Fruit fly (Drosophila melanogaster) whole organism, prepupa: ENCODE data around the gene Mal-B2.
A peak's percentile ranks its signal among the peaks of the same experiment; 100 is the strongest.

Experiments used
- Blimp-1 ChIP-seq: fragments of 200-800 bp; sonication (Bioruptor generic); optimal IDR thresholded peaks from 3 replicates; lab custom pipeline; 2017; ENCODE audit warnings: missing biosample characterization, missing genetic modification characterization, mild to moderate bottlenecking, moderate library complexity, missing genetic modification reagents
- CG10669 ChIP-seq: fragments of 200-800 bp; sonication (Bioruptor generic); optimal IDR thresholded peaks from 3 replicates; lab custom pipeline; 2018; ENCODE audit warnings: missing biosample characterization, mild to moderate bottlenecking, missing genetic modification characterization, moderate library complexity
- CG11294 ChIP-seq: fragments of 200-800 bp; sonication (Bioruptor generic); IDR thresholded peaks from 2 replicates; pipeline ENCODE4 v1.3.6; 2022; ENCODE audit warnings: missing biosample characterization, missing genetic modification characterization
- CG11762 ChIP-seq: fragments of 200-800 bp; sonication (Bioruptor generic); optimal IDR thresholded peaks from 3 replicates; lab custom pipeline; 2016; ENCODE audit warnings: missing biosample characterization, missing genetic modification characterization; ENCODE audit not compliant: insufficient read depth
- CG11902 ChIP-seq: fragments of 200-800 bp; sonication (Bioruptor generic); optimal IDR thresholded peaks from 3 replicates; lab custom pipeline; 2016; ENCODE audit warnings: missing biosample characterization, missing genetic modification characterization
- CG15336 ChIP-seq: fragments of 200-800 bp; sonication (Bioruptor generic); IDR thresholded peaks from 2 replicates; pipeline ENCODE4 v1.3.6; 2022; ENCODE audit warnings: missing biosample characterization, missing genetic modification characterization
- CG1621 ChIP-seq: fragments of 200-800 bp; sonication (Bioruptor generic); optimal IDR thresholded peaks from 3 replicates; lab custom pipeline; 2018; ENCODE audit warnings: missing biosample characterization, mild to moderate bottlenecking, missing genetic modification characterization
- CG16779 ChIP-seq: fragments of 200-800 bp; sonication (Bioruptor generic); optimal IDR thresholded peaks from 3 replicates; lab custom pipeline; 2017; ENCODE audit warnings: missing biosample characterization, mild to moderate bottlenecking, missing genetic modification characterization
- CG3032 ChIP-seq: fragments of 200-800 bp; optimal IDR thresholded peaks from 2 replicates; lab custom pipeline; 2019; ENCODE audit warnings: missing biosample characterization, mild to moderate bottlenecking, missing genetic modification characterization, moderate library complexity
- CG31627 ChIP-seq: fragments of 200-800 bp; sonication (Bioruptor generic); optimal IDR thresholded peaks from 3 replicates; lab custom pipeline; 2016; ENCODE audit warnings: missing biosample characterization, missing genetic modification characterization
- CG32006 ChIP-seq: fragments of 200-800 bp; sonication (Bioruptor generic); optimal IDR thresholded peaks from 3 replicates; lab custom pipeline; 2017; ENCODE audit warnings: missing biosample characterization, mild to moderate bottlenecking, missing genetic modification characterization
- CG34406 ChIP-seq: fragments of 200-800 bp; sonication (Bioruptor generic); optimal IDR thresholded peaks from 3 replicates; lab custom pipeline; 2016; ENCODE audit warnings: missing biosample characterization, missing genetic modification characterization
- CG3919 ChIP-seq: fragments of 200-800 bp; sonication (Bioruptor generic); optimal IDR thresholded peaks from 3 replicates; lab custom pipeline; 2016; ENCODE audit warnings: missing biosample characterization, missing genetic modification characterization
- CG4318 ChIP-seq: fragments of 200-800 bp; sonication (Bioruptor generic); optimal IDR thresholded peaks from 3 replicates; lab custom pipeline; 2017; ENCODE audit warnings: missing biosample characterization, mild to moderate bottlenecking, missing genetic modification characterization
- CG6276 ChIP-seq: fragments of 200-800 bp; sonication (Bioruptor generic); optimal IDR thresholded peaks from 2 replicates; lab custom pipeline; 2017; ENCODE audit warnings: missing biosample characterization, mild to moderate bottlenecking, missing genetic modification characterization
- CG6792 ChIP-seq: fragments of 200-800 bp; sonication (Bioruptor generic); optimal IDR thresholded peaks from 3 replicates; lab custom pipeline; 2016; ENCODE audit warnings: missing biosample characterization, missing genetic modification characterization
- CG6808 ChIP-seq: fragments of 200-800 bp; sonication (Bioruptor generic); optimal IDR thresholded peaks from 3 replicates; lab custom pipeline; 2017; ENCODE audit warnings: missing biosample characterization, missing genetic modification characterization, mild to moderate bottlenecking, moderate library complexity, missing genetic modification reagents
- CG6854 ChIP-seq: fragments of 200-800 bp; sonication (Bioruptor generic); optimal IDR thresholded peaks from 2 replicates; lab custom pipeline; 2017; ENCODE audit warnings: missing biosample characterization, mild to moderate bottlenecking, missing genetic modification characterization
- CG8119 ChIP-seq: fragments of 200-800 bp; sonication (Bioruptor generic); IDR thresholded peaks from 3 replicates; pipeline ENCODE4 v1.3.6; 2022; ENCODE audit warnings: missing biosample characterization, missing genetic modification characterization
- CG8319 ChIP-seq: fragments of 200-800 bp; sonication (Bioruptor generic); optimal IDR thresholded peaks from 3 replicates; lab custom pipeline; 2016; ENCODE audit warnings: missing biosample characterization, missing genetic modification characterization
- CG8632 ChIP-seq: fragments of 200-800 bp; sonication (Bioruptor generic); optimal IDR thresholded peaks from 3 replicates; lab custom pipeline; 2016; ENCODE audit warnings: missing biosample characterization, missing genetic modification characterization
- CG9139 ChIP-seq: fragments of 200-800 bp; sonication (Bioruptor generic); optimal IDR thresholded peaks from 3 replicates; lab custom pipeline; 2017; ENCODE audit warnings: missing biosample characterization, mild to moderate bottlenecking, missing genetic modification characterization
- Eip75B ChIP-seq: fragments of 200-800 bp; sonication (Bioruptor generic); optimal IDR thresholded peaks from 3 replicates; lab custom pipeline; 2016; ENCODE audit warnings: missing biosample characterization, missing genetic modification characterization
- Eip78C ChIP-seq: fragments of 200-800 bp; sonication (Bioruptor generic); peaks from one replicate; lab custom pipeline; 2016; ENCODE audit warnings: missing biosample characterization, missing genetic modification characterization
- Eip93F ChIP-seq: fragments of 200-800 bp; sonication (Bioruptor generic); optimal IDR thresholded peaks from 2 replicates; lab custom pipeline; 2016; ENCODE audit warnings: missing biosample characterization, mild to moderate bottlenecking, missing genetic modification characterization
- Ets21C ChIP-seq: fragments of 200-800 bp; sonication (Bioruptor generic); optimal IDR thresholded peaks from 3 replicates; lab custom pipeline; 2016; ENCODE audit warnings: missing biosample characterization, missing genetic modification characterization
- Ets96B ChIP-seq: fragments of 200-800 bp; optimal IDR thresholded peaks from 2 replicates; lab custom pipeline; 2019; ENCODE audit warnings: missing biosample characterization, mild to moderate bottlenecking, missing genetic modification characterization, moderate library complexity
- Hr38 ChIP-seq: sonication (Bioruptor generic); optimal IDR thresholded peaks from 2 replicates; lab custom pipeline; 2016; ENCODE audit warnings: missing biosample characterization, missing genetic modification characterization
- Hr39 ChIP-seq: fragments of 200-800 bp; sonication (Bioruptor generic); optimal IDR thresholded peaks from 2 replicates; lab custom pipeline; 2016; ENCODE audit warnings: missing biosample characterization, missing genetic modification characterization
- Hr4 ChIP-seq: fragments of 200-800 bp; sonication (Bioruptor generic); optimal IDR thresholded peaks from 3 replicates; lab custom pipeline; 2016; ENCODE audit warnings: missing biosample characterization, missing genetic modification characterization
- Met ChIP-seq: fragments of 200-800 bp; sonication (Bioruptor generic); optimal IDR thresholded peaks from 3 replicates; lab custom pipeline; 2016; ENCODE audit warnings: missing biosample characterization, missing genetic modification characterization
- OdsH ChIP-seq: fragments of 200-800 bp; sonication (Bioruptor generic); optimal IDR thresholded peaks from 3 replicates; lab custom pipeline; 2016; ENCODE audit warnings: missing biosample characterization, missing genetic modification characterization
- Smox ChIP-seq: fragments of 200-800 bp; sonication (Bioruptor generic); optimal IDR thresholded peaks from 3 replicates; lab custom pipeline; 2016; ENCODE audit warnings: missing biosample characterization, missing genetic modification characterization
- Sox15 ChIP-seq: fragments of 200-800 bp; sonication (Bioruptor generic); optimal IDR thresholded peaks from 3 replicates; lab custom pipeline; 2016; ENCODE audit warnings: missing biosample characterization, missing genetic modification characterization
- achi ChIP-seq: fragments of 200-800 bp; sonication (Bioruptor generic); optimal IDR thresholded peaks from 3 replicates; lab custom pipeline; 2016; ENCODE audit warnings: missing biosample characterization, missing genetic modification characterization
- cyc ChIP-seq: fragments of 200-800 bp; sonication (Bioruptor generic); optimal IDR thresholded peaks from 3 replicates; lab custom pipeline; 2016; ENCODE audit warnings: missing biosample characterization, missing genetic modification characterization
- dac ChIP-seq: fragments of 200-800 bp; sonication (Bioruptor generic); optimal IDR thresholded peaks from 2 replicates; lab custom pipeline; 2017; ENCODE audit warnings: missing biosample characterization, mild to moderate bottlenecking, missing genetic modification characterization
- eg ChIP-seq: fragments of 200-800 bp; sonication (Bioruptor generic); IDR thresholded peaks from 3 replicates; pipeline ENCODE4 v1.3.6; 2022; ENCODE audit warnings: missing biosample characterization, missing genetic modification characterization
- esn ChIP-seq: fragments of 200-800 bp; sonication (Bioruptor generic); optimal IDR thresholded peaks from 2 replicates; lab custom pipeline; 2016; ENCODE audit warnings: missing biosample characterization, mild to moderate bottlenecking, missing genetic modification characterization, moderate library complexity
- fd59A ChIP-seq: fragments of 200-800 bp; sonication (Bioruptor generic); optimal IDR thresholded peaks from 2 replicates; lab custom pipeline; 2017; ENCODE audit warnings: missing biosample characterization, mild to moderate bottlenecking, missing genetic modification characterization, missing genetic modification reagents
- fd85E ChIP-seq: fragments of 200-800 bp; sonication (Bioruptor generic); optimal IDR thresholded peaks from 3 replicates; lab custom pipeline; 2016; ENCODE audit warnings: missing biosample characterization, missing genetic modification characterization
- fkh ChIP-seq: fragments of 200-800 bp; sonication (Bioruptor generic); optimal IDR thresholded peaks from 3 replicates; lab custom pipeline; 2017; ENCODE audit warnings: missing biosample characterization, mild to moderate bottlenecking, missing genetic modification characterization, moderate library complexity
- lz ChIP-seq: fragments of 200-800 bp; sonication (Bioruptor generic); optimal IDR thresholded peaks from 3 replicates; lab custom pipeline; 2016; ENCODE audit warnings: missing biosample characterization, missing genetic modification characterization
- spab ChIP-seq: fragments of 200-800 bp; sonication (Bioruptor generic); optimal IDR thresholded peaks from 2 replicates; lab custom pipeline; 2017; ENCODE audit warnings: missing biosample characterization, mild to moderate bottlenecking, missing genetic modification characterization, missing genetic modification reagents
- ss ChIP-seq, 2 experiments: fragments of 200-800 bp; sonication (Bioruptor generic); optimal IDR thresholded peaks; 2 replicates in 1 of 2; 3 replicates in 1 of 2; lab custom pipeline; 2017 to 2018; ENCODE audit warnings: mild to moderate bottlenecking in 2 of 2, missing biosample characterization in 2 of 2, missing genetic modification characterization in 2 of 2, moderate library complexity in 1 of 2
- svp ChIP-seq: fragments of 200-800 bp; sonication (Bioruptor generic); peaks from one replicate; lab custom pipeline; 2016; ENCODE audit warnings: missing biosample characterization, missing genetic modification characterization

The Mal-B2 gene

dm6 chr2L:11806701-11807674 is 42.8 kb upstream of the Mal-B2 start (continued):
- peak; percentile 56 for TF ChIP-seq Blimp-1
- TF ChIP-seq CG31627 = no peak
- TF ChIP-seq lz (GFP tag; lab: Kevin White, UChicago) = peak; percentile 4
- TF ChIP-seq CG34406 (GFP tag; lab: Kevin White, UChicago) = peak; percentile 44
- TF ChIP-seq CG15336 (GFP tag; lab: Robert Waterston, UW) = peak; percentile 76
- TF ChIP-seq fd59A (GFP tag; lab: Kevin White, UChicago) = peak; percentile 55
- TF ChIP-seq dac = peak; percentile 63
- peak; percentile 95 for TF ChIP-seq svp (GFP tag; lab: Kevin White, UChicago)
- TF ChIP-seq fkh = peak; percentile 10
- peak; percentile 82 for TF ChIP-seq spab
- TF ChIP-seq CG11902 (GFP tag; lab: Kevin White, UChicago) = no peak
- peak; percentile 21 for TF ChIP-seq CG4318 (GFP tag; lab: Kevin White, UChicago)
- peak; percentile 54 for TF ChIP-seq achi
- TF ChIP-seq Ets21C (GFP tag; lab: Kevin White, UChicago) = no peak
- peak; percentile 87 for TF ChIP-seq CG9139 (GFP tag; lab: Kevin White, UChicago)
- peak; percentile 91 to 97 for TF ChIP-seq ss (GFP tag; optimal IDR thresholded peaks at IDR 0.05; lab: Kevin White, UChicago)
- TF ChIP-seq CG6808 = peak; percentile 84
- TF ChIP-seq cyc (GFP tag; lab: Kevin White, UChicago) = no peak
- TF ChIP-seq CG6854 (GFP tag; lab: Kevin White, UChicago) = peak; percentile 85
- peak; percentile 52 for TF ChIP-seq CG3919
- TF ChIP-seq Hr38 = no peak
- peak; percentile 68 for TF ChIP-seq CG3032 (tag; lab: Kevin White, UChicago)
- peak; percentile 58 for TF ChIP-seq Smox (GFP tag; lab: Kevin White, UChicago)
- peak; percentile 33 for TF ChIP-seq Met (GFP tag; lab: Kevin White, UChicago)
- peak; percentile 12 for TF ChIP-seq fd85E
- peak; percentile 59 for TF ChIP-seq CG11294 (GFP tag; lab: Robert Waterston, UW)
- TF ChIP-seq CG6792 (GFP tag; lab: Kevin White, UChicago) = peak; percentile 22

dm6 chr2L:11807697-11808226 is 42.0 kb upstream of the Mal-B2 start:
- TF ChIP-seq Hr4 (GFP tag; lab: Kevin White, UChicago) (peak; percentile 5), CG32006 (GFP tag; lab: Kevin White, UChicago) (no peak), CG16779 (tag; lab: Kevin White, UChicago) (peak; percentile 46), CG11902 (GFP tag; lab: Kevin White, UChicago) (no peak), CG8632 (GFP tag; lab: Kevin White, UChicago) (no peak), Hr39 (GFP tag; lab: Kevin White, UChicago) (no peak), Eip75B (GFP tag; lab: Kevin White, UChicago) (peak; percentile 0), CG9139 (GFP tag; lab: Kevin White, UChicago) (peak; percentile 59), Met (GFP tag; lab: Kevin White, UChicago) (peak; percentile 13), Eip78C (peak; percentile 24), CG11762 (GFP tag; lab: Kevin White, UChicago) (no peak), OdsH (GFP tag; lab: Kevin White, UChicago) (no peak), Smox (GFP tag; lab: Kevin White, UChicago) (no peak), cyc (GFP tag; lab: Kevin White, UChicago) (no peak), Hr38 (no peak), Eip93F (GFP tag; lab: Kevin White, UChicago) (no peak), fd59A (GFP tag; lab: Kevin White, UChicago) (no peak), Ets96B (tag; lab: Kevin White, UChicago) (peak; percentile 16), CG34406 (GFP tag; lab: Kevin White, UChicago) (no peak), eg (GFP tag; lab: Robert Waterston, UW) (peak; percentile 63), CG6792 (GFP tag; lab: Kevin White, UChicago) (no peak), esn (peak; percentile 8), CG6808 (peak; percentile 5), CG1621 (tag; lab: Kevin White, UChicago) (peak; percentile 78), CG8119 (GFP tag; lab: Robert Waterston, UW) (0 out of 3 replicates have a peak, but pooled peaks have one; percentile 43), CG10669 (GFP tag; lab: Kevin White, UChicago) (no peak), achi (peak; percentile 11), lz (GFP tag; lab: Kevin White, UChicago) (peak; percentile 17), ss (GFP tag; optimal IDR thresholded peaks at IDR 0.05; lab: Kevin White, UChicago) (peak; percentile 51 to 73), CG6276 (no peak), CG11294 (GFP tag; lab: Robert Waterston, UW) (no peak), CG8319 (GFP tag; lab: Kevin White, UChicago) (no peak), Sox15 (GFP tag; lab: Kevin White, UChicago) (no peak)
